Worm (Caenorhabditis elegans) whole organism, L1 larva: ENCODE data around the gene W08F4.5.
A peak's percentile ranks its signal among the peaks of the same experiment; 100 is the strongest.

ENCODE experiments used
- C04F5.9 ChIP-seq: sonication (generic microtip); optimal IDR thresholded peaks from 2 replicates; lab custom pipeline; 2016; ENCODE audit warnings: missing genetic modification characterization, missing compliant biosample characterization
- F16B12.6 ChIP-seq: fragments of 150-350 bp; optimal IDR thresholded peaks from 2 replicates; lab custom pipeline; 2014; ENCODE audit warnings: missing biosample characterization, missing genetic modification characterization
- Y116A8C.19 ChIP-seq: sonication (generic microtip); optimal IDR thresholded peaks from 2 replicates; lab custom pipeline; 2016; ENCODE audit warnings: missing compliant biosample characterization, missing genetic modification characterization, borderline replicate concordance
- alr-1 ChIP-seq: fragments of 200-800 bp; sonication (Bioruptor generic); optimal IDR thresholded peaks from 2 replicates; lab custom pipeline; 2018; ENCODE audit warnings: borderline replicate concordance, mild to moderate bottlenecking, missing genetic modification characterization, missing compliant biosample characterization
- aly-2 ChIP-seq: fragments of 150-350 bp; optimal IDR thresholded peaks from 2 replicates; lab custom pipeline; 2014; ENCODE audit warnings: missing biosample characterization, missing genetic modification characterization
- ama-1 ChIP-seq: fragments of 150-350 bp; optimal IDR thresholded peaks from 2 replicates; lab custom pipeline; 2014
- blmp-1 ChIP-seq: fragments of 150-350 bp; optimal IDR thresholded peaks from 2 replicates; lab custom pipeline; 2014; ENCODE audit warnings: missing biosample characterization, missing genetic modification characterization
- ceh-63 ChIP-seq: fragments of 200-800 bp; sonication (Bioruptor generic); optimal IDR thresholded peaks from 2 replicates; lab custom pipeline; 2018; ENCODE audit warnings: mild to moderate bottlenecking, missing genetic modification characterization, missing compliant biosample characterization
- ceh-8 ChIP-seq: fragments of 200-800 bp; sonication (Bioruptor generic); optimal IDR thresholded peaks from 2 replicates; lab custom pipeline; 2018; ENCODE audit warnings: mild to moderate bottlenecking, missing genetic modification characterization, moderate library complexity, missing compliant biosample characterization
- ceh-88 ChIP-seq: fragments of 200-800 bp; sonication (Bioruptor generic); IDR thresholded peaks from 2 replicates; pipeline ENCODE4 v1.3.6; 2022; ENCODE audit warnings: missing genetic modification characterization, missing compliant biosample characterization
- ceh-90 ChIP-seq: sonication (generic microtip); optimal IDR thresholded peaks from 2 replicates; lab custom pipeline; 2016; ENCODE audit warnings: missing genetic modification characterization, missing compliant biosample characterization
- ces-1 ChIP-seq: fragments of 150-350 bp; optimal IDR thresholded peaks from 2 replicates; lab custom pipeline; 2014; ENCODE audit warnings: missing biosample characterization, missing genetic modification reagents, missing genetic modification characterization
- dsc-1 ChIP-seq: sonication (generic microtip); optimal IDR thresholded peaks from 2 replicates; lab custom pipeline; 2016; ENCODE audit warnings: mild to moderate bottlenecking, missing genetic modification characterization, missing compliant biosample characterization
- egl-27 ChIP-seq, 2 experiments: fragments of 150-350 bp in 1 of 2; sonication (generic microtip); optimal IDR thresholded peaks; 3 replicates each; lab custom pipeline; 2017 to 2018; ENCODE audit warnings: missing biosample characterization in 2 of 2, missing genetic modification characterization in 2 of 2, missing genetic modification reagents in 2 of 2
- elt-2 ChIP-seq: sonication (generic microtip); optimal IDR thresholded peaks from 2 replicates; lab custom pipeline; 2016; ENCODE audit warnings: missing genetic modification characterization, mild to moderate bottlenecking, inconsistent platforms, missing compliant biosample characterization, missing genetic modification reagents
- elt-3 ChIP-seq, 6 experiments: fragments of 150-350 bp in 1 of 6; sonication (generic microtip); optimal IDR thresholded peaks; 2 replicates each; lab custom pipeline; 2017 to 2018; ENCODE audit warnings: missing biosample characterization in 6 of 6, missing genetic modification characterization in 6 of 6, inconsistent platforms in 1 of 6
- ets-5 ChIP-seq: fragments of 200-800 bp; sonication (Bioruptor generic); IDR thresholded peaks from 2 replicates; pipeline ENCODE4 v1.3.6; 2022; ENCODE audit warnings: missing genetic modification characterization, missing compliant biosample characterization
- fkh-10 ChIP-seq: sonication (generic microtip); optimal IDR thresholded peaks from 2 replicates; lab custom pipeline; 2017; ENCODE audit warnings: missing biosample characterization, missing genetic modification reagents, missing genetic modification characterization
- fkh-8 ChIP-seq: sonication (generic microtip); optimal IDR thresholded peaks from 2 replicates; lab custom pipeline; 2016; ENCODE audit warnings: mild to moderate bottlenecking, missing genetic modification characterization, missing compliant biosample characterization
- grh-1 ChIP-seq: fragments of 200-800 bp; sonication (Bioruptor generic); IDR thresholded peaks from 2 replicates; pipeline ENCODE4 v1.3.6; 2022; ENCODE audit warnings: missing genetic modification reagents, missing genetic modification characterization, missing compliant biosample characterization
- hlh-4 ChIP-seq: sonication (generic microtip); optimal IDR thresholded peaks from 2 replicates; lab custom pipeline; 2016; ENCODE audit warnings: mild to moderate bottlenecking, missing genetic modification characterization, missing compliant biosample characterization
- hpl-2 ChIP-seq: fragments of 150-350 bp; optimal IDR thresholded peaks from 2 replicates; lab custom pipeline; 2014; ENCODE audit warnings: missing biosample characterization, missing genetic modification reagents, missing genetic modification characterization
- irx-1 ChIP-seq: sonication (generic microtip); optimal IDR thresholded peaks from 2 replicates; lab custom pipeline; 2016; ENCODE audit warnings: missing genetic modification characterization, missing compliant biosample characterization
- isw-1 ChIP-seq: fragments of 200-800 bp; sonication (Bioruptor generic); IDR thresholded peaks from 2 replicates; pipeline ENCODE4 v1.3.6; 2022; ENCODE audit warnings: missing genetic modification characterization, missing compliant biosample characterization
- lin-13 ChIP-seq: fragments of 150-350 bp; optimal IDR thresholded peaks from 2 replicates; lab custom pipeline; 2014; ENCODE audit warnings: missing biosample characterization, missing genetic modification reagents, missing genetic modification characterization
- lin-14 ChIP-seq: fragments of 200-800 bp; sonication (Bioruptor generic); optimal IDR thresholded peaks from 2 replicates; lab custom pipeline; 2018; ENCODE audit warnings: mild to moderate bottlenecking, missing genetic modification characterization, moderate library complexity, missing compliant biosample characterization
- lin-35 ChIP-seq, 2 experiments: fragments of 150-350 bp; optimal IDR thresholded peaks; 2 replicates each; lab custom pipeline; 2014; ENCODE audit warnings: missing biosample characterization in 2 of 2, missing genetic modification characterization in 2 of 2, missing genetic modification reagents in 2 of 2
- lin-39 ChIP-seq: fragments of 150-350 bp; optimal IDR thresholded peaks from 2 replicates; lab custom pipeline; 2014; ENCODE audit warnings: missing biosample characterization, missing genetic modification reagents, missing genetic modification characterization
- lir-3 ChIP-seq: sonication (generic microtip); optimal IDR thresholded peaks from 2 replicates; lab custom pipeline; 2016; ENCODE audit warnings: mild to moderate bottlenecking, missing genetic modification characterization, moderate library complexity, missing compliant biosample characterization; ENCODE audit not compliant: poor library complexity
- mab-9 ChIP-seq: fragments of 200-800 bp; sonication (Bioruptor generic); IDR thresholded peaks from 2 replicates; pipeline ENCODE4 v1.3.6; 2022; ENCODE audit warnings: missing genetic modification reagents, missing genetic modification characterization, missing compliant biosample characterization
- mdl-1 ChIP-seq, 2 experiments: fragments of 150-350 bp; optimal IDR thresholded peaks; 2 replicates each; lab custom pipeline; 2014 to 2017; ENCODE audit warnings: missing biosample characterization in 2 of 2, missing genetic modification characterization in 2 of 2, inconsistent platforms in 1 of 2
- mef-2 ChIP-seq: fragments of 150-350 bp; optimal IDR thresholded peaks from 2 replicates; lab custom pipeline; 2014; ENCODE audit warnings: missing biosample characterization, missing genetic modification characterization
- nhr-12 ChIP-seq: sonication (generic microtip); optimal IDR thresholded peaks from 2 replicates; lab custom pipeline; 2017; ENCODE audit warnings: missing biosample characterization, missing genetic modification characterization
- nhr-19 ChIP-seq: fragments of 200-800 bp; sonication (Bioruptor generic); conservative IDR thresholded peaks from 2 replicates; pipeline ENCODE4 v1.3.6; 2022; ENCODE audit warnings: missing genetic modification characterization, missing compliant biosample characterization
- nhr-47 ChIP-seq: sonication (generic microtip); optimal IDR thresholded peaks from 2 replicates; lab custom pipeline; 2016; ENCODE audit warnings: mild to moderate bottlenecking, missing genetic modification characterization, moderate library complexity, missing compliant biosample characterization
- nhr-76 ChIP-seq: sonication (generic microtip); optimal IDR thresholded peaks from 2 replicates; lab custom pipeline; 2017; ENCODE audit warnings: missing biosample characterization, missing genetic modification characterization
- nhr-77 ChIP-seq: fragments of 150-350 bp; optimal IDR thresholded peaks from 2 replicates; lab custom pipeline; 2014; ENCODE audit warnings: missing biosample characterization, missing genetic modification characterization
- nhr-84 ChIP-seq: sonication (generic microtip); optimal IDR thresholded peaks from 2 replicates; lab custom pipeline; 2017; ENCODE audit warnings: missing biosample characterization, missing genetic modification characterization
- nhr-90 ChIP-seq: sonication (generic microtip); optimal IDR thresholded peaks from 2 replicates; lab custom pipeline; 2016; ENCODE audit warnings: mild to moderate bottlenecking, missing genetic modification characterization, missing compliant biosample characterization; ENCODE audit not compliant: poor library complexity
- pqm-1 ChIP-seq: sonication (generic microtip); optimal IDR thresholded peaks from 3 replicates; lab custom pipeline; 2017; ENCODE audit warnings: missing biosample characterization, missing genetic modification characterization
- skn-1 ChIP-seq: fragments of 150-350 bp; optimal IDR thresholded peaks from 2 replicates; lab custom pipeline; 2014; ENCODE audit warnings: missing biosample characterization, missing genetic modification characterization
- snpc-4 ChIP-seq: fragments of 150-350 bp; optimal IDR thresholded peaks from 2 replicates; lab custom pipeline; 2014; ENCODE audit warnings: missing biosample characterization, missing genetic modification characterization
- sup-37 ChIP-seq: fragments of 200-800 bp; sonication (Bioruptor generic); optimal IDR thresholded peaks from 2 replicates; lab custom pipeline; 2018; ENCODE audit warnings: mild to moderate bottlenecking, missing genetic modification characterization, missing compliant biosample characterization
- tlp-1 ChIP-seq: fragments of 150-350 bp; optimal IDR thresholded peaks from 2 replicates; lab custom pipeline; 2014; ENCODE audit warnings: missing biosample characterization, missing genetic modification characterization
- unc-130 ChIP-seq: fragments of 150-350 bp; optimal IDR thresholded peaks from 2 replicates; lab custom pipeline; 2017; ENCODE audit warnings: missing biosample characterization, missing genetic modification characterization, inconsistent platforms
- unc-86 ChIP-seq: sonication (generic microtip); optimal IDR thresholded peaks from 2 replicates; lab custom pipeline; 2016; ENCODE audit warnings: missing genetic modification characterization, missing compliant biosample characterization
- vab-15 ChIP-seq: sonication (generic microtip); optimal IDR thresholded peaks from 2 replicates; lab custom pipeline; 2017; ENCODE audit warnings: missing genotype, mild to moderate bottlenecking, missing genetic modification characterization, missing compliant biosample characterization
- xbp-1 ChIP-seq: sonication (generic microtip); optimal IDR thresholded peaks from 2 replicates; lab custom pipeline; 2016; ENCODE audit warnings: missing genetic modification characterization, missing compliant biosample characterization
- zip-4 ChIP-seq: fragments of 200-800 bp; sonication (Bioruptor generic); optimal IDR thresholded peaks from 2 replicates; lab custom pipeline; 2018; ENCODE audit warnings: mild to moderate bottlenecking, missing genetic modification characterization, moderate library complexity, missing compliant biosample characterization
- ztf-11 ChIP-seq, 2 experiments: sonication (generic microtip); optimal IDR thresholded peaks; 2 replicates each; lab custom pipeline; 2016 to 2017; ENCODE audit warnings: missing genetic modification characterization in 2 of 2, missing biosample characterization in 1 of 2, missing compliant biosample characterization in 1 of 2
- ztf-4 ChIP-seq: fragments of 150-350 bp; optimal IDR thresholded peaks from 2 replicates; lab custom pipeline; 2014; ENCODE audit warnings: missing biosample characterization, missing genetic modification characterization

Gene W08F4.5

ce11 chrII:602020-602419, 33.3 kb upstream of the W08F4.5 start, which contains the start of gene nhl-3:
Gene nhl-3 (minus strand): TSS chrII:602120.
- TF ChIP-seq snpc-4 (tag; lab: Kevin White, UChicago): no peak
- no peak for TF ChIP-seq fkh-8 (tag; lab: Kevin White, UChicago)
- no peak for TF ChIP-seq nhr-77
- TF ChIP-seq elt-3 (tag; optimal IDR thresholded peaks at IDR 0.05; lab: Kevin White, UChicago): no peak
- TF ChIP-seq nhr-47 (tag; lab: Kevin White, UChicago): no peak

ce11 chrII:601305-601704, 32.6 kb upstream of the W08F4.5 start:
- TF ChIP-seq alr-1 (tag; lab: Kevin White, UChicago): no peak
- TF ChIP-seq dsc-1 (tag; lab: Kevin White, UChicago): peak; percentile 4
- TF ChIP-seq tlp-1: no peak
- TF ChIP-seq ceh-90: no peak
- TF ChIP-seq mdl-1 (tag; optimal IDR thresholded peaks at IDR 0.05; lab: Kevin White, UChicago): peak in 1 of 2 experiments; percentile 44
- no peak for TF ChIP-seq ceh-8
- peak; percentile 26 to 51 for TF ChIP-seq lin-35 (GFP tag; optimal IDR thresholded peaks at IDR 0.05; lab: Kevin White, UChicago)
- TF ChIP-seq vab-15 (tag; lab: Kevin White, UChicago): no peak
- TF ChIP-seq ces-1 (GFP tag; lab: Kevin White, UChicago): no peak
- no peak for TF ChIP-seq ama-1 (lab: Kevin White, UChicago)
- TF ChIP-seq aly-2 (tag; lab: Kevin White, UChicago): no peak
- peak; percentile 12; the same call in 1 of the 2 replicates for TF ChIP-seq nhr-19 (GFP tag; lab: Robert Waterston, UW)
- TF ChIP-seq ceh-63 (GFP tag; lab: Kevin White, UChicago): no peak
- no peak for TF ChIP-seq C04F5.9 (tag; lab: Kevin White, UChicago)
- TF ChIP-seq isw-1 (GFP tag; lab: Robert Waterston, UW): peak; percentile 15; the same call in 1 of the 2 replicates
- no peak for TF ChIP-seq unc-130 (tag; lab: Kevin White, UChicago)
- TF ChIP-seq irx-1 (tag; lab: Kevin White, UChicago): no peak
- no peak for TF ChIP-seq nhr-76 (tag; lab: Kevin White, UChicago)
- TF ChIP-seq lin-14 (GFP tag; lab: Kevin White, UChicago): peak; percentile 71
- TF ChIP-seq skn-1 (tag; lab: Kevin White, UChicago): peak; percentile 45
- TF ChIP-seq hpl-2 (GFP tag; lab: Kevin White, UChicago): no peak
- no peak for TF ChIP-seq lin-39 (tag; lab: Kevin White, UChicago)
- no peak for TF ChIP-seq nhr-77
- no peak for TF ChIP-seq sup-37 (GFP tag; lab: Kevin White, UChicago)
- TF ChIP-seq blmp-1: no peak
- TF ChIP-seq ceh-88 (GFP tag; lab: Robert Waterston, UW): no peak
- TF ChIP-seq Y116A8C.19 (tag; lab: Kevin White, UChicago): no peak
- no peak for TF ChIP-seq egl-27 (tag; optimal IDR thresholded peaks at IDR 0.05; lab: Kevin White, UChicago)
- TF ChIP-seq elt-3 (tag; optimal IDR thresholded peaks at IDR 0.05; lab: Kevin White, UChicago): no peak
- TF ChIP-seq nhr-12 (tag; lab: Kevin White, UChicago): no peak
- TF ChIP-seq ets-5: no peak
- no peak for TF ChIP-seq mef-2 (tag; lab: Kevin White, UChicago)
- TF ChIP-seq zip-4 (GFP tag; lab: Kevin White, UChicago): no peak
- no peak for TF ChIP-seq nhr-84 (tag; lab: Kevin White, UChicago)
- no peak for TF ChIP-seq F16B12.6 (tag; lab: Kevin White, UChicago)
- no peak for TF ChIP-seq pqm-1
- TF ChIP-seq lin-13 (GFP tag; lab: Kevin White, UChicago): peak; percentile 38
- no peak for TF ChIP-seq ztf-11 (tag; optimal IDR thresholded peaks at IDR 0.05; lab: Kevin White, UChicago)
- no peak for TF ChIP-seq elt-2 (tag; lab: Kevin White, UChicago)
- peak; percentile 31 for TF ChIP-seq lir-3 (tag; lab: Kevin White, UChicago)
- TF ChIP-seq fkh-10: no peak
- TF ChIP-seq mab-9 (GFP tag; lab: Robert Waterston, UW): no peak
- no peak for TF ChIP-seq snpc-4 (tag; lab: Kevin White, UChicago)
- peak; percentile 91 for TF ChIP-seq unc-86 (tag; lab: Kevin White, UChicago)
- peak; percentile 60 for TF ChIP-seq nhr-47 (tag; lab: Kevin White, UChicago)
- TF ChIP-seq hlh-4 (tag; lab: Kevin White, UChicago): no peak
- no peak for TF ChIP-seq grh-1 (GFP tag; lab: Robert Waterston, UW)
- peak; percentile 10 for TF ChIP-seq nhr-90 (tag; lab: Kevin White, UChicago)
- no peak for TF ChIP-seq ztf-4 (tag; lab: Kevin White, UChicago)
- TF ChIP-seq xbp-1 (tag; lab: Kevin White, UChicago): peak; percentile 34
